Worm (Caenorhabditis elegans): ENCODE measurements around the gene prx-3.

prx-3 gene

DNA sequence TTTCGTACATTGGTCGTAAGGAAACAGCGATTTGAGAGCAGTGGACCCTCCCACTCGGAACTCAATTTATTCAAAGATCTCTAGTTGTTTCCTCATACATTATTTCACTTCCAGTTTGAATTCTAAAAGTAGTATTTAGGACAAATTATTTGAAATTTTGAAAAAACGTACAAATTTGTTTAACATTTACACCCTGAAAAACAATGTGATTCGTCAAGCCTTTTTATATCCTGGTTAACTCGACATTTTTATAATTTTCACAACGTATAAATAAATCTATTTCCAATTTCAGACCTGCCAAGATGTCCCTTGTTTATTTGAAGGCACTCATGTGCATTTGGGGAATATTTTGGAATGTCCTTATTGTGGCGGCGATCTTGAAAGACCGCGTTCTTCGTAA lies 2.8 kb upstream of the prx-3 start, which contains the start of gene C15H9.3:
TSS of gene C15H9.3 (plus strand) at position 301 of the 400 bp plus-strand sequence.
- TF ChIP-seq nhr-11 (tag; optimal IDR thresholded peaks at IDR 0.05) (no peak), lin-39 (tag; optimal IDR thresholded peaks at IDR 0.05) (no peak), unc-39 (tag; optimal IDR thresholded peaks at IDR 0.05) (no peak), R02D3.7 (tag; optimal IDR thresholded peaks at IDR 0.05) (no peak), nhr-237 (tag; optimal IDR thresholded peaks at IDR 0.05) (no peak), elt-2 (tag; optimal IDR thresholded peaks at IDR 0.05) (no peak), elt-3 (tag; optimal IDR thresholded peaks at IDR 0.05) (no peak), egl-5 (tag; optimal IDR thresholded peaks at IDR 0.05) (no peak), sea-2 (GFP tag; optimal IDR thresholded peaks at IDR 0.05) (no peak), hmg-11 (tag; optimal IDR thresholded peaks at IDR 0.05) (no peak), pha-4 (tag; optimal IDR thresholded peaks at IDR 0.05) (no peak), pqm-1 (tag; optimal IDR thresholded peaks at IDR 0.05) (no peak), jun-1 (tag; optimal IDR thresholded peaks at IDR 0.05) (no peak), nhr-28 (tag; optimal IDR thresholded peaks at IDR 0.05) (no peak), ceh-28 (tag; optimal IDR thresholded peaks at IDR 0.05) (no peak)

DNA sequence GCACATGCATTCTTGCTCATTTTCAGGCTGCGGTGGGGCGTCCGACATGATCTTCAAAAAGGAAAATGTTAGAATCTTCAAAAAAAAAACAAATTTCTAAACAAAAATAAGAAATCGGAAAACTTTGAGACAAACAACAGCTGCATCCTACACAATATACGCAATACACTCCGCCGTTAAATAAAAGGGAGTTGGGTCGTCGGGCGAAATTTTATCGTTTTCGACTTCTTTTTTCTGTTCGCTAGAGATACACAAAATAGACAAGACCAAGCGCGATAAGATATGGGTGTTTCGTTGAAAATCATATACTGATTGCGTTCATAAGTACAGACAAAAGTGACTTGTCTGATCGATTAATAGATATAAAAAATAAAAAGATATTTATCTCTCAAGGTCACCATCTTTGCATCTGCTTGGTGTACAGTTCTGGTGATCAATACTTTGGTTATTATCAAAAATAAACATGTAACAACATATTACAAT lies 3.4 kb downstream of the prx-3 start, which contains the start of gene kynu-1:
TSS of gene kynu-1 (minus strand) at position 51 of the 483 bp plus-strand sequence.
- peak; percentile 57 for TF ChIP-seq elt-2 (tag; optimal IDR thresholded peaks at IDR 0.05)
- TF ChIP-seq elt-1 (tag; optimal IDR thresholded peaks at IDR 0.05): peak; percentile 81
- no peak for TF ChIP-seq egl-27 (tag; optimal IDR thresholded peaks at IDR 0.05)
- no peak for TF ChIP-seq nhr-12 (tag; optimal IDR thresholded peaks at IDR 0.05)
- peak; percentile 32 for TF ChIP-seq nhr-43 (tag; optimal IDR thresholded peaks at IDR 0.05; ENCODE audit: poor library complexity, severe bottlenecking)
- TF ChIP-seq ceh-28 (tag; optimal IDR thresholded peaks at IDR 0.05): peak; percentile 66
- no peak for TF ChIP-seq ceh-82 (tag; optimal IDR thresholded peaks at IDR 0.05)
- peak; percentile 53 for TF ChIP-seq nhr-23 (tag; optimal IDR thresholded peaks at IDR 0.05)

DNA sequence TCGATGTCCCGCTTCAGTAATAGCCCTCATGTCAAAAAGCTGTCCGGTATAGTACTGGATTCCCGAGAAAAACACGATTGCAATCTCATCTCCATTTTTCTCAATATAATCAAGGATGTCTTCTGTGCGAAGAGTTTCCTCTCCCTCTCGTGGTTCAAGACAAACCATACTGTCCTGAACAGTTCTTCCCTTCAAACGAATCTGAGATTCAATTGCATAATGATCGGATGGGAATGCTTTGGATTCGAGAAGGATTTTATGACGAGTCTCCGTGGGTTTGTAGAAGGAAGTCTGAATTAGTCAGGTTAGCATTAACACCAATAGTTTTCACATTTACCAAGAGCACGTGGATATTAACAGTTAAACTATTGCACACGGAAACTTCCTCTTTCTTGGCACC lies 4.8 kb downstream of the prx-3 start:
- TF ChIP-seq fkh-10 (GFP tag; optimal IDR thresholded peaks at IDR 0.05) (no peak), nhr-77 (tag; optimal IDR thresholded peaks at IDR 0.05) (no peak), ama-1 (optimal IDR thresholded peaks at IDR 0.05) (no peak), nhr-12 (tag; optimal IDR thresholded peaks at IDR 0.05) (no peak), ceh-16 (tag; optimal IDR thresholded peaks at IDR 0.05) (no peak), lin-39 (tag; optimal IDR thresholded peaks at IDR 0.05) (no peak), daf-12 (tag; optimal IDR thresholded peaks at IDR 0.05) (no peak), egl-5 (tag; optimal IDR thresholded peaks at IDR 0.05) (no peak), ceh-9 (tag; optimal IDR thresholded peaks at IDR 0.05) (no peak), nhr-67 (tag; optimal IDR thresholded peaks at IDR 0.05) (no peak), sea-2 (GFP tag; optimal IDR thresholded peaks at IDR 0.05) (no peak), elt-3 (tag; optimal IDR thresholded peaks at IDR 0.05) (no peak), ceh-28 (tag; optimal IDR thresholded peaks at IDR 0.05) (no peak), skn-1 (tag; optimal IDR thresholded peaks at IDR 0.05) (no peak), nhr-11 (tag; optimal IDR thresholded peaks at IDR 0.05) (no peak), ztf-4 (tag; optimal IDR thresholded peaks at IDR 0.05) (no peak), ZK546.5 (tag; optimal IDR thresholded peaks at IDR 0.05) (no peak), ztf-11 (tag; optimal IDR thresholded peaks at IDR 0.05) (no peak), fkh-2 (tag; optimal IDR thresholded peaks at IDR 0.05) (no peak)

DNA sequence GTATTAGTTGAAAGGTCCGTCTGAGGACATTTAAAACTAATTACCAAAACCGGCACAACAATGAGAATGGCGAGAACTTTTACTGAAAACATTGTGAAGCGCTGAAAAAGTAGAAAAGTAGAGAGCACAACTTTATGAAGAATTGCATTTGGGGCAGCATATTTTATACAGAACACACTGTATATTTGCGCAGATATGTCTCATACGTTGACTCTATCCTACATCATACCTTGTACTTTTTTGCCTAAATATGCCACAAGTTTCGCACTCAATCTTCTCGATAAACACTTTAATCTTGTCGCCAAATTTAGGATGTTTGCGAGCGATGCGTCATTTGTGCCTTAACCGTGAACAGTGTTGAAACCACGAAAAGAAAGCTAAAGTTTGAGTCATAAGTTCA lies 9.4 kb downstream of the prx-3 start, which contains the start of gene C15H9.11:
TSS of gene C15H9.11 (minus strand) at position 101 of the 400 bp plus-strand sequence.
- TF ChIP-seq lsy-12 (tag; optimal IDR thresholded peaks at IDR 0.05) (no peak), pqm-1 (tag; optimal IDR thresholded peaks at IDR 0.05) (no peak), ceh-16 (tag; optimal IDR thresholded peaks at IDR 0.05) (no peak), nhr-43 (tag; optimal IDR thresholded peaks at IDR 0.05; ENCODE audit: poor library complexity, severe bottlenecking) (no peak), ztf-11 (tag; optimal IDR thresholded peaks at IDR 0.05) (no peak), mml-1 (tag; optimal IDR thresholded peaks at IDR 0.05) (no peak), nhr-237 (tag; optimal IDR thresholded peaks at IDR 0.05) (no peak), zag-1 (tag; optimal IDR thresholded peaks at IDR 0.05) (no peak), ama-1 (optimal IDR thresholded peaks at IDR 0.05) (no peak), ztf-4 (tag; optimal IDR thresholded peaks at IDR 0.05) (no peak), egl-5 (tag; optimal IDR thresholded peaks at IDR 0.05) (no peak), nhr-11 (tag; optimal IDR thresholded peaks at IDR 0.05) (no peak), tbx-2 (tag; optimal IDR thresholded peaks at IDR 0.05) (no peak), eor-1 (tag; optimal IDR thresholded peaks at IDR 0.05) (no peak), aly-2 (tag; optimal IDR thresholded peaks at IDR 0.05) (no peak), nhr-76 (tag; optimal IDR thresholded peaks at IDR 0.05) (no peak), ceh-28 (tag; optimal IDR thresholded peaks at IDR 0.05) (no peak)
